3 fruit fly cellular contexts compared by ENCODE assay signal in genomic region chr2L:5007256-5007655, dm6.
TF ChIP-seq lines count a peak whose summit lies in the region.

No protein-coding gene starts in this region.

TF ChIP-seq in whole organism, adult, 20 proteins besides CTCF, POLR2A, EP300 and RAD21 (continued from another document):
- TF ChIP-seq kay (GFP tag; lab: Kevin White, UChicago; ENCODE audit: borderline replicate concordance) (no peak), Clk (GFP tag; optimal IDR thresholded peaks at IDR 0.05; lab: Kevin White, UChicago) (no peak)
TF ChIP-seq in whole organism, adult: peak in this region for 11.

TF ChIP-seq in whole organism, embryonic, 481 proteins besides CTCF, POLR2A, EP300 and RAD21 (continued from another document):
- TF ChIP-seq gfzf (GFP tag; optimal IDR thresholded peaks at IDR 0.05; lab: Kevin White, UChicago), result no peak
- no peak for TF ChIP-seq mam (GFP tag; optimal IDR thresholded peaks at IDR 0.05; lab: Kevin White, UChicago)
- 0 out of 3 replicates have a peak, but pooled peaks have one; percentile 18 for TF ChIP-seq CG11695 (GFP tag; IDR thresholded peaks at IDR 0.05; lab: Robert Waterston, UW)
- TF ChIP-seq CG3838 (GFP tag; optimal IDR thresholded peaks at IDR 0.05; lab: Kevin White, UChicago), result no peak
- TF ChIP-seq PHDP (tag; optimal IDR thresholded peaks at IDR 0.05; lab: Kevin White, UChicago), result no peak
- peak; percentile 8; the same call in 1 of the 2 replicates for TF ChIP-seq Rfx (GFP tag; IDR thresholded peaks at IDR 0.05; lab: Robert Waterston, UW)
- no peak for TF ChIP-seq pb (GFP tag; optimal IDR thresholded peaks at IDR 0.05; lab: Kevin White, UChicago)
- no peak for TF ChIP-seq CG9797 (GFP tag; optimal IDR thresholded peaks at IDR 0.05; lab: Kevin White, UChicago)
- TF ChIP-seq pan (optimal IDR thresholded peaks at IDR 0.05; lab: Kevin White, UChicago), result no peak
- no peak for TF ChIP-seq pan (GFP tag; optimal IDR thresholded peaks at IDR 0.05 in 1 of 2, IDR thresholded peaks at IDR 0.05 in 1 of 2)
- TF ChIP-seq ro (GFP tag; IDR thresholded peaks at IDR 0.05; lab: Robert Waterston, UW), result no peak
- TF ChIP-seq Drgx (GFP tag; IDR thresholded peaks at IDR 0.05; lab: Robert Waterston, UW), result 0 out of 2 replicates have a peak, but pooled peaks have one; percentile 9
- TF ChIP-seq Dll (GFP tag; IDR thresholded peaks at IDR 0.05; lab: Robert Waterston, UW; ENCODE audit: partially characterized antibody), result no peak
- TF ChIP-seq stwl (tag; optimal IDR thresholded peaks at IDR 0.05; lab: Kevin White, UChicago), result no peak
- TF ChIP-seq CG4328 (GFP tag; optimal IDR thresholded peaks at IDR 0.05; lab: Kevin White, UChicago), result no peak
- no peak for TF ChIP-seq CoRest (tag; optimal IDR thresholded peaks at IDR 0.05; lab: Kevin White, UChicago)
- TF ChIP-seq CG11504 (tag; optimal IDR thresholded peaks at IDR 0.05; lab: Kevin White, UChicago), result no peak
- TF ChIP-seq CG15514 (GFP tag; optimal IDR thresholded peaks at IDR 0.05; lab: Kevin White, UChicago), result no peak
- no peak for TF ChIP-seq lmd (GFP tag; IDR thresholded peaks at IDR 0.05; lab: Robert Waterston, UW)
- no peak for TF ChIP-seq CG1602 (GFP tag; optimal IDR thresholded peaks at IDR 0.05; lab: Kevin White, UChicago)
- TF ChIP-seq schlank (tag; optimal IDR thresholded peaks at IDR 0.05; lab: Kevin White, UChicago), result no peak
- TF ChIP-seq CG42726 (GFP tag; IDR thresholded peaks at IDR 0.05; lab: Robert Waterston, UW; ENCODE audit: partially characterized antibody), result no peak
- no peak for TF ChIP-seq CG10366 (GFP tag; IDR thresholded peaks at IDR 0.05; lab: Robert Waterston, UW)
- TF ChIP-seq hb (GFP tag; IDR thresholded peaks at IDR 0.05; lab: Robert Waterston, UW; ENCODE audit: partially characterized antibody), result no peak
- peak; percentile 20; the same call in 1 of the 2 replicates for TF ChIP-seq CG9932 (GFP tag; IDR thresholded peaks at IDR 0.05; lab: Robert Waterston, UW)
- TF ChIP-seq odd (GFP tag; optimal IDR thresholded peaks at IDR 0.05; lab: Kevin White, UChicago), result no peak
- TF ChIP-seq CG1792 (GFP tag; optimal IDR thresholded peaks at IDR 0.05; lab: Kevin White, UChicago), result no peak
- no peak for TF ChIP-seq CG2116 (GFP tag; optimal IDR thresholded peaks at IDR 0.05; lab: Kevin White, UChicago)
- TF ChIP-seq CG9727 (GFP tag; optimal IDR thresholded peaks at IDR 0.05; lab: Kevin White, UChicago), result no peak
- TF ChIP-seq CG7786 (GFP tag; optimal IDR thresholded peaks at IDR 0.05; lab: Kevin White, UChicago), result no peak
- no peak for TF ChIP-seq CG17568 (GFP tag; optimal IDR thresholded peaks at IDR 0.05; lab: Kevin White, UChicago)
- TF ChIP-seq Atf6 (GFP tag; IDR thresholded peaks at IDR 0.05; lab: Robert Waterston, UW), result no peak
- TF ChIP-seq CG3281 (GFP tag; optimal IDR thresholded peaks at IDR 0.05; lab: Kevin White, UChicago), result peak; percentile 20
- no peak for TF ChIP-seq MTF-1 (GFP tag; optimal IDR thresholded peaks at IDR 0.05; lab: Kevin White, UChicago; ENCODE audit: borderline replicate concordance)
- TF ChIP-seq abd-A (tag; optimal IDR thresholded peaks at IDR 0.05; lab: Kevin White, UChicago), result no peak
- no peak for TF ChIP-seq CG8281 (tag; optimal IDR thresholded peaks at IDR 0.05; lab: Kevin White, UChicago)
- TF ChIP-seq CG10431 (GFP tag; optimal IDR thresholded peaks at IDR 0.05; lab: Kevin White, UChicago), result no peak
- TF ChIP-seq grau (tag; optimal IDR thresholded peaks at IDR 0.05; lab: Kevin White, UChicago), result peak; percentile 65
- no peak for TF ChIP-seq Vsx1 (GFP tag; optimal IDR thresholded peaks at IDR 0.05; lab: Kevin White, UChicago)
- no peak for TF ChIP-seq CG32772 (GFP tag; IDR thresholded peaks at IDR 0.05; lab: Robert Waterston, UW)
- peak; percentile 40; the same call in 1 of the 2 replicates for TF ChIP-seq slbo (GFP tag; IDR thresholded peaks at IDR 0.05; lab: Robert Waterston, UW)
- TF ChIP-seq Nf-YB (GFP tag; optimal IDR thresholded peaks at IDR 0.05; lab: Kevin White, UChicago), result no peak
- TF ChIP-seq CG9876 (GFP tag; optimal IDR thresholded peaks at IDR 0.05; lab: Kevin White, UChicago), result no peak
- TF ChIP-seq CG3065 (GFP tag; optimal IDR thresholded peaks at IDR 0.05; lab: Kevin White, UChicago), result no peak
- peak; percentile 7 for TF ChIP-seq Meics (GFP tag; optimal IDR thresholded peaks at IDR 0.05; lab: Kevin White, UChicago)
- no peak for TF ChIP-seq CG10209 (GFP tag; optimal IDR thresholded peaks at IDR 0.05; lab: Kevin White, UChicago)
- TF ChIP-seq Oli (tag; optimal IDR thresholded peaks at IDR 0.05; lab: Kevin White, UChicago), result no peak
- no peak for TF ChIP-seq CG8944 (GFP tag; optimal IDR thresholded peaks at IDR 0.05; lab: Kevin White, UChicago)
- TF ChIP-seq rib (GFP tag; IDR thresholded peaks at IDR 0.05; lab: Robert Waterston, UW), result no peak
- no peak for TF ChIP-seq HLHmδ (GFP tag; optimal IDR thresholded peaks at IDR 0.05; lab: Kevin White, UChicago)
- no peak for TF ChIP-seq az2 (GFP tag; optimal IDR thresholded peaks at IDR 0.05; lab: Kevin White, UChicago)
- no peak for TF ChIP-seq lov (optimal IDR thresholded peaks at IDR 0.05; lab: Kevin White, UChicago)
- TF ChIP-seq lov (GFP tag; IDR thresholded peaks at IDR 0.05; lab: Robert Waterston, UW), result no peak
- TF ChIP-seq CG15601 (tag; optimal IDR thresholded peaks at IDR 0.05; lab: Kevin White, UChicago), result no peak
- TF ChIP-seq br (optimal IDR thresholded peaks at IDR 0.05; lab: Kevin White, UChicago), result no peak
- TF ChIP-seq Antp (GFP tag; optimal IDR thresholded peaks at IDR 0.05; lab: Kevin White, UChicago), result no peak
- TF ChIP-seq sens (GFP tag; lab: Kevin White, UChicago), result peak; percentile 17
- no peak for TF ChIP-seq CrebB (tag; optimal IDR thresholded peaks at IDR 0.05; lab: Kevin White, UChicago)
- TF ChIP-seq fu2 (GFP tag; optimal IDR thresholded peaks at IDR 0.05; lab: Kevin White, UChicago), result no peak
- TF ChIP-seq Six4 (GFP tag; optimal IDR thresholded peaks at IDR 0.05; lab: Kevin White, UChicago), result no peak
- no peak for TF ChIP-seq Fer3 (tag; optimal IDR thresholded peaks at IDR 0.05; lab: Kevin White, UChicago)
- no peak for TF ChIP-seq CG30020 (tag; optimal IDR thresholded peaks at IDR 0.05; lab: Kevin White, UChicago)
- no peak for TF ChIP-seq bcd (GFP tag; optimal IDR thresholded peaks at IDR 0.05; lab: Kevin White, UChicago)
- no peak for TF ChIP-seq disco-r (GFP tag; optimal IDR thresholded peaks at IDR 0.05; lab: Kevin White, UChicago)
- peak; percentile 29 for TF ChIP-seq CG2678 (tag; optimal IDR thresholded peaks at IDR 0.05; lab: Kevin White, UChicago)
- TF ChIP-seq CG2120 (GFP tag; optimal IDR thresholded peaks at IDR 0.05; lab: Kevin White, UChicago), result peak; percentile 24
- TF ChIP-seq sr (GFP tag; IDR thresholded peaks at IDR 0.05; lab: Robert Waterston, UW), result no peak

TF ChIP-seq in whole organism, prepupa, 60 proteins besides CTCF, POLR2A, EP300 and RAD21 (continued from another document):
- no peak for TF ChIP-seq acj6 (GFP tag; optimal IDR thresholded peaks at IDR 0.05; lab: Kevin White, UChicago)
- no peak for TF ChIP-seq CG10631 (GFP tag; optimal IDR thresholded peaks at IDR 0.05; lab: Kevin White, UChicago)
- TF ChIP-seq topi (GFP tag; optimal IDR thresholded peaks at IDR 0.05; lab: Kevin White, UChicago), result no peak
- TF ChIP-seq CG31627 (GFP tag; optimal IDR thresholded peaks at IDR 0.05; lab: Kevin White, UChicago), result no peak
- TF ChIP-seq CG1621 (tag; optimal IDR thresholded peaks at IDR 0.05; lab: Kevin White, UChicago), result no peak
- no peak for TF ChIP-seq CG6854 (GFP tag; optimal IDR thresholded peaks at IDR 0.05; lab: Kevin White, UChicago)
- no peak for TF ChIP-seq Gug (GFP tag; IDR thresholded peaks at IDR 0.05; lab: Robert Waterston, UW)
- no peak for TF ChIP-seq Ets96B (tag; optimal IDR thresholded peaks at IDR 0.05; lab: Kevin White, UChicago)
- TF ChIP-seq Hr4 (GFP tag; optimal IDR thresholded peaks at IDR 0.05; lab: Kevin White, UChicago), result no peak
- TF ChIP-seq pdm3 (GFP tag; optimal IDR thresholded peaks at IDR 0.05; lab: Kevin White, UChicago), result peak; percentile 24
TF ChIP-seq in whole organism, prepupa: peak in this region for 11.
